Worm (Caenorhabditis elegans): ENCODE results near the gene rpap-2.

- no peak for TF ChIP-seq pha-4 (tag; optimal IDR thresholded peaks at IDR 0.05)
- no peak for TF ChIP-seq nhr-237 (tag; optimal IDR thresholded peaks at IDR 0.05)
- TF ChIP-seq unc-39 (tag; optimal IDR thresholded peaks at IDR 0.05): no peak
- TF ChIP-seq ztf-11 (tag; optimal IDR thresholded peaks at IDR 0.05): no peak
- TF ChIP-seq nhr-2 (tag; optimal IDR thresholded peaks at IDR 0.05): no peak
- TF ChIP-seq cnd-1 (tag; optimal IDR thresholded peaks at IDR 0.05): no peak
- no peak for TF ChIP-seq nhr-12 (tag; optimal IDR thresholded peaks at IDR 0.05)
- no peak for TF ChIP-seq nhr-28 (tag; optimal IDR thresholded peaks at IDR 0.05)
- no peak for TF ChIP-seq unc-62 (GFP tag; optimal IDR thresholded peaks at IDR 0.05)
- no peak for TF ChIP-seq elt-3 (tag; optimal IDR thresholded peaks at IDR 0.05)
These were observed 16.0 kb downstream of the rpap-2 start for ce11 chrIII:8983811-8984210.
